Fruit fly (Drosophila melanogaster) whole organism, embryonic: ENCODE measurements around the gene CG13898.
A peak's percentile ranks its signal among the peaks of the same experiment; 100 is the strongest.

Source experiments
- ATbp ChIP-seq: fragments of 200-800 bp; sonication (Bioruptor generic); optimal IDR thresholded peaks from 2 replicates; lab custom pipeline; 2017; ENCODE audit warnings: missing biosample characterization, mild to moderate bottlenecking, missing genetic modification characterization, missing genetic modification reagents
- Antp ChIP-seq: fragments of 200-800 bp; sonication (Bioruptor generic); optimal IDR thresholded peaks from 3 replicates; lab custom pipeline; 2016; ENCODE audit warnings: missing biosample characterization, missing genetic modification characterization
- CG1024 ChIP-seq: fragments of 200-800 bp; sonication (Bioruptor generic); IDR thresholded peaks from 2 replicates; pipeline ENCODE4 v1.3.6; 2022; ENCODE audit warnings: missing biosample characterization, missing genetic modification characterization
- CG10431 ChIP-seq: fragments of 200-800 bp; sonication (Bioruptor generic); optimal IDR thresholded peaks from 3 replicates; lab custom pipeline; 2018; ENCODE audit warnings: missing biosample characterization, mild to moderate bottlenecking, missing genetic modification characterization
- CG10462 ChIP-seq: fragments of 200-800 bp; sonication (Bioruptor generic); optimal IDR thresholded peaks from 2 replicates; lab custom pipeline; 2016; ENCODE audit warnings: missing biosample characterization, missing genetic modification characterization
- CG10979 ChIP-seq: fragments of 200-800 bp; sonication (Bioruptor generic); optimal IDR thresholded peaks from 2 replicates; lab custom pipeline; 2018; ENCODE audit warnings: missing biosample characterization, mild to moderate bottlenecking, missing genetic modification characterization, moderate library complexity
- CG11560 ChIP-seq: fragments of 200-800 bp; sonication (Bioruptor generic); IDR thresholded peaks from 3 replicates; pipeline ENCODE4 v1.3.6; 2022; ENCODE audit warnings: missing biosample characterization, missing genetic modification characterization
- CG13624 ChIP-seq: fragments of 200-800 bp; sonication (Bioruptor generic); optimal IDR thresholded peaks from 2 replicates; lab custom pipeline; 2016; ENCODE audit warnings: missing biosample characterization, missing genetic modification characterization
- CG14710 ChIP-seq: fragments of 200-800 bp; sonication (Bioruptor generic); optimal IDR thresholded peaks from 3 replicates; lab custom pipeline; 2019; ENCODE audit warnings: missing biosample characterization, mild to moderate bottlenecking, missing genetic modification characterization, moderate library complexity
- CG1529 ChIP-seq: fragments of 200-800 bp; sonication (Bioruptor generic); optimal IDR thresholded peaks from 3 replicates; lab custom pipeline; 2018; ENCODE audit warnings: missing biosample characterization, missing genetic modification characterization
- CG1602 ChIP-seq: fragments of 200-800 bp; sonication (Bioruptor generic); optimal IDR thresholded peaks from 3 replicates; lab custom pipeline; 2016; ENCODE audit warnings: missing biosample characterization, missing genetic modification characterization
- CG1603 ChIP-seq: fragments of 200-800 bp; sonication (Bioruptor generic); optimal IDR thresholded peaks from 2 replicates; lab custom pipeline; 2019; ENCODE audit warnings: missing biosample characterization, mild to moderate bottlenecking, missing genetic modification characterization, moderate library complexity
- CG17359 ChIP-seq: fragments of 200-800 bp; sonication (Bioruptor generic); optimal IDR thresholded peaks from 3 replicates; lab custom pipeline; 2018; ENCODE audit warnings: missing biosample characterization, mild to moderate bottlenecking, missing genetic modification characterization, moderate library complexity
- CG18262 ChIP-seq: fragments of 200-800 bp; optimal IDR thresholded peaks from 3 replicates; lab custom pipeline; 2019; ENCODE audit warnings: missing biosample characterization, mild to moderate bottlenecking, missing genetic modification characterization, moderate library complexity
- CG2875 ChIP-seq: fragments of 200-800 bp; sonication (Bioruptor generic); optimal IDR thresholded peaks from 2 replicates; lab custom pipeline; 2017; ENCODE audit warnings: missing biosample characterization, mild to moderate bottlenecking, missing genetic modification characterization, missing genetic modification reagents
- CG31441 ChIP-seq: fragments of 200-800 bp; sonication (Bioruptor generic); IDR thresholded peaks from 2 replicates; pipeline ENCODE4 v1.3.6; 2022; ENCODE audit warnings: missing biosample characterization, missing genetic modification characterization
- CG32772 ChIP-seq: fragments of 200-800 bp; sonication (Bioruptor generic); IDR thresholded peaks from 2 replicates; pipeline ENCODE4 v1.3.6; 2022; ENCODE audit warnings: missing biosample characterization, missing genetic modification characterization
- CG3838 ChIP-seq: fragments of 200-800 bp; sonication (Bioruptor generic); optimal IDR thresholded peaks from 3 replicates; lab custom pipeline; 2016; ENCODE audit warnings: missing biosample characterization, missing genetic modification characterization
- CG3847 ChIP-seq: fragments of 200-800 bp; sonication (Bioruptor generic); IDR thresholded peaks from 2 replicates; pipeline ENCODE4 v1.3.6; 2022; ENCODE audit warnings: missing biosample characterization, missing genetic modification characterization
- CG5180 ChIP-seq: fragments of 200-800 bp; sonication (Bioruptor generic); optimal IDR thresholded peaks from 3 replicates; lab custom pipeline; 2017; ENCODE audit warnings: missing biosample characterization, missing genetic modification characterization, mild to moderate bottlenecking, moderate library complexity, missing genetic modification reagents
- CG7839 ChIP-seq: fragments of 200-800 bp; sonication (Bioruptor generic); optimal IDR thresholded peaks from 3 replicates; lab custom pipeline; 2018; ENCODE audit warnings: missing biosample characterization, mild to moderate bottlenecking, missing genetic modification characterization, moderate library complexity
- CG9817 ChIP-seq: fragments of 200-800 bp; sonication (Bioruptor generic); optimal IDR thresholded peaks from 2 replicates; lab custom pipeline; 2018; ENCODE audit warnings: missing biosample characterization, mild to moderate bottlenecking, missing genetic modification characterization, moderate library complexity
- CTCF ChIP-seq: fragments of 200-800 bp; sonication (Bioruptor generic); optimal IDR thresholded peaks from 2 replicates; lab custom pipeline; 2017; ENCODE audit warnings: missing biosample characterization, mild to moderate bottlenecking, missing genetic modification characterization, moderate library complexity
- D ChIP-seq, 2 experiments: fragments of 200-800 bp in 1 of 2; fragments of >200 bp in 1 of 2; sonication (Bioruptor generic) in 1 of 2; optimal IDR thresholded peaks; 2 replicates in 1 of 2; 3 replicates in 1 of 2; lab custom pipeline; 2017; ENCODE audit warnings: mild to moderate bottlenecking in 1 of 2, missing biosample characterization in 1 of 2, missing genetic modification characterization in 1 of 2, missing genetic modification reagents in 1 of 2
- Doc3 ChIP-seq: fragments of 200-800 bp; sonication (Bioruptor generic); IDR thresholded peaks from 3 replicates; pipeline ENCODE4 v1.3.6; 2022; ENCODE audit warnings: missing biosample characterization, missing genetic modification characterization; ENCODE audit not compliant: partially characterized antibody
- Fer3 ChIP-seq: fragments of 200-800 bp; sonication (Bioruptor generic); optimal IDR thresholded peaks from 2 replicates; lab custom pipeline; 2018; ENCODE audit warnings: missing biosample characterization, mild to moderate bottlenecking, missing genetic modification characterization, moderate library complexity
- Hr51 ChIP-seq, 2 experiments: fragments of 200-800 bp; sonication (Bioruptor generic); optimal IDR thresholded peaks; 2 replicates in 1 of 2; 3 replicates in 1 of 2; lab custom pipeline; 2016 to 2018; ENCODE audit warnings: missing biosample characterization in 2 of 2, missing genetic modification characterization in 2 of 2, mild to moderate bottlenecking in 1 of 2, moderate library complexity in 1 of 2
- Hr78 ChIP-seq, 2 experiments: fragments of 200-800 bp in 1 of 2; fragments of >200 bp in 1 of 2; sonication (Bioruptor generic) in 1 of 2; optimal IDR thresholded peaks; 2 replicates each; lab custom pipeline; 2017 to 2019; ENCODE audit warnings: missing biosample characterization in 2 of 2, missing genetic modification characterization in 2 of 2, mild to moderate bottlenecking in 1 of 2, moderate library complexity in 1 of 2
- Mrtf ChIP-seq: fragments of 200-800 bp; sonication (Bioruptor generic); IDR thresholded peaks from 3 replicates; pipeline ENCODE4 v1.3.6; 2022; ENCODE audit warnings: missing biosample characterization, missing genetic modification characterization
- Oli ChIP-seq: fragments of 200-800 bp; sonication (Bioruptor generic); optimal IDR thresholded peaks from 2 replicates; lab custom pipeline; 2018; ENCODE audit warnings: missing biosample characterization, mild to moderate bottlenecking, missing genetic modification characterization, moderate library complexity
- Ptx1 ChIP-seq: fragments of 200-800 bp; sonication (Bioruptor generic); IDR thresholded peaks from 2 replicates; pipeline ENCODE4 v1.3.6; 2022; ENCODE audit warnings: missing biosample characterization, missing genetic modification characterization
- Sox102F ChIP-seq: fragments of 200-800 bp; sonication (Bioruptor generic); optimal IDR thresholded peaks from 2 replicates; lab custom pipeline; 2018; ENCODE audit warnings: missing biosample characterization, mild to moderate bottlenecking, missing genetic modification characterization, moderate library complexity
- Sry-δ ChIP-seq: fragments of 200-800 bp; sonication (Bioruptor generic); optimal IDR thresholded peaks from 2 replicates; lab custom pipeline; 2016; ENCODE audit warnings: missing biosample characterization, missing genetic modification characterization
- Xbp1 ChIP-seq: fragments of 200-800 bp; sonication (Bioruptor generic); optimal IDR thresholded peaks from 3 replicates; lab custom pipeline; 2016; ENCODE audit warnings: missing biosample characterization, mild to moderate bottlenecking, missing genetic modification characterization
- Xrp1 ChIP-seq: fragments of 200-800 bp; sonication (Bioruptor generic); IDR thresholded peaks from 2 replicates; pipeline ENCODE4 v1.3.6; 2022; ENCODE audit warnings: missing biosample characterization, missing genetic modification characterization
- ap ChIP-seq: fragments of 200-800 bp; sonication (Bioruptor generic); IDR thresholded peaks from 2 replicates; pipeline ENCODE4 v1.3.6; 2022; ENCODE audit warnings: missing biosample characterization, missing genetic modification characterization
- danr ChIP-seq: fragments of 200-800 bp; sonication (Bioruptor generic); IDR thresholded peaks from 2 replicates; pipeline ENCODE4 v1.3.6; 2022; ENCODE audit warnings: missing biosample characterization, missing genetic modification characterization
- dati ChIP-seq: fragments of 200-800 bp; sonication (Bioruptor generic); IDR thresholded peaks from 2 replicates; pipeline ENCODE4 v1.3.6; 2022; ENCODE audit warnings: missing biosample characterization, missing genetic modification characterization
- dmrt99B ChIP-seq: fragments of 200-800 bp; sonication (Bioruptor generic); optimal IDR thresholded peaks from 2 replicates; lab custom pipeline; 2018; ENCODE audit warnings: missing biosample characterization, mild to moderate bottlenecking, missing genetic modification characterization, moderate library complexity
- ind ChIP-seq: fragments of 200-800 bp; sonication (Bioruptor generic); optimal IDR thresholded peaks from 3 replicates; lab custom pipeline; 2016; ENCODE audit warnings: missing biosample characterization, missing genetic modification characterization
- kah ChIP-seq: fragments of 200-800 bp; sonication (Bioruptor generic); optimal IDR thresholded peaks from 2 replicates; lab custom pipeline; 2018; ENCODE audit warnings: missing biosample characterization, mild to moderate bottlenecking, missing genetic modification characterization
- lmd ChIP-seq: fragments of 200-800 bp; sonication (Bioruptor generic); IDR thresholded peaks from 2 replicates; pipeline ENCODE4 v1.3.6; 2022; ENCODE audit warnings: missing biosample characterization, missing genetic modification characterization
- nau ChIP-seq: fragments of 200-800 bp; sonication (Bioruptor generic); optimal IDR thresholded peaks from 3 replicates; lab custom pipeline; 2017; ENCODE audit warnings: missing biosample characterization, mild to moderate bottlenecking, missing genetic modification characterization, missing genetic modification reagents
- nmo ChIP-seq: fragments of 200-800 bp; sonication (Bioruptor generic); optimal IDR thresholded peaks from 2 replicates; lab custom pipeline; 2018; ENCODE audit warnings: missing biosample characterization, mild to moderate bottlenecking, missing genetic modification characterization, moderate library complexity
- prd ChIP-seq, 3 experiments: fragments of >200 bp in 2 of 3; fragments of 200-800 bp in 1 of 3; sonication (Bioruptor generic) in 1 of 3; optimal IDR thresholded peaks in 2 of 3; IDR thresholded peaks in 1 of 3; 2 replicates in 2 of 3; 3 replicates in 1 of 3; pipeline versions ENCODE4 v1.3.6 to Lab custom; 2017 to 2022; ENCODE audit warnings: missing biosample characterization in 1 of 3, missing genetic modification characterization in 1 of 3
- sob ChIP-seq: fragments of 200-800 bp; sonication (Bioruptor generic); IDR thresholded peaks from 2 replicates; pipeline ENCODE4 v1.3.6; 2022; ENCODE audit warnings: missing biosample characterization, missing genetic modification characterization
- ssp ChIP-seq: fragments of 200-800 bp; sonication (Bioruptor generic); IDR thresholded peaks from 2 replicates; pipeline ENCODE4 v1.3.6; 2022; ENCODE audit warnings: missing biosample characterization, missing genetic modification characterization
- tgo ChIP-seq: fragments of 200-800 bp; sonication (Bioruptor generic); IDR thresholded peaks from 3 replicates; pipeline ENCODE4 v1.3.6; 2022; ENCODE audit warnings: missing biosample characterization, missing genetic modification characterization
- unpg ChIP-seq: fragments of 200-800 bp; sonication (Bioruptor generic); optimal IDR thresholded peaks from 3 replicates; lab custom pipeline; 2018; ENCODE audit warnings: missing biosample characterization, mild to moderate bottlenecking, missing genetic modification characterization, moderate library complexity

CG13898 gene

dm6 chr3L:775053-775355 is 28.8 kb downstream of the CG13898 start (continued):
- TF ChIP-seq Sry-δ (GFP tag; lab: Kevin White, UChicago) (peak; percentile 24), CG13624 (GFP tag; lab: Kevin White, UChicago) (no peak), Xrp1 (GFP tag; lab: Robert Waterston, UW) (peak; percentile 31; the same call in 1 of the 2 replicates), nmo (GFP tag; lab: Kevin White, UChicago) (peak; percentile 41), ap (peak; percentile 13; the same call in 1 of the 2 replicates), Hr51 (GFP tag; optimal IDR thresholded peaks at IDR 0.05; lab: Kevin White, UChicago) (peak in 1 of 2 experiments; percentile 50), Ptx1 (GFP tag; lab: Robert Waterston, UW) (peak; percentile 65), Oli (peak; percentile 54), CG1602 (GFP tag; lab: Kevin White, UChicago) (no peak), dmrt99B (peak; percentile 63), CTCF (GFP tag; lab: Kevin White, UChicago) (peak; percentile 26), CG17359 (tag; lab: Kevin White, UChicago) (peak; percentile 69), prd (optimal IDR thresholded peaks at IDR 0.05; lab: Kevin White, UChicago) (no peak), prd (GFP tag; IDR thresholded peaks at IDR 0.05; lab: Robert Waterston, UW) (peak; percentile 46; the same call in 1 of the 3 replicates), unpg (GFP tag; lab: Kevin White, UChicago) (peak; percentile 6), CG14710 (tag; lab: Kevin White, UChicago) (peak; percentile 32), CG18262 (peak; percentile 24), dati (0 out of 2 replicates have a peak, but pooled peaks have one; percentile 5), Antp (peak; percentile 17), D (optimal IDR thresholded peaks at IDR 0.05; lab: Kevin White, UChicago) (no peak), D (GFP tag; optimal IDR thresholded peaks at IDR 0.05; lab: Kevin White, UChicago) (peak; percentile 21), nau (GFP tag; lab: Kevin White, UChicago) (peak; percentile 16), Doc3 (no peak), CG10462 (GFP tag; lab: Kevin White, UChicago) (no peak), CG2875 (GFP tag; lab: Kevin White, UChicago) (peak; percentile 30), kah (GFP tag; lab: Kevin White, UChicago) (no peak), CG1529 (GFP tag; lab: Kevin White, UChicago) (no peak), Mrtf (GFP tag; lab: Robert Waterston, UW) (peak; percentile 31; the same call in 1 of the 3 replicates), CG7839 (peak; percentile 1), CG31441 (GFP tag; lab: Robert Waterston, UW) (peak; percentile 42), Xbp1 (peak; percentile 45), ssp (0 out of 2 replicates have a peak, but pooled peaks have one; percentile 1), CG1024 (0 out of 2 replicates have a peak, but pooled peaks have one; percentile 17), sob (GFP tag; lab: Robert Waterston, UW) (peak; percentile 32; the same call in 1 of the 2 replicates), CG10979 (tag; lab: Kevin White, UChicago) (peak; percentile 37), CG5180 (GFP tag; lab: Kevin White, UChicago) (peak; percentile 0), lmd (GFP tag; lab: Robert Waterston, UW) (peak; percentile 64), CG10431 (GFP tag; lab: Kevin White, UChicago) (no peak), ATbp (GFP tag; lab: Kevin White, UChicago) (peak; percentile 3), Fer3 (tag; lab: Kevin White, UChicago) (no peak), CG1603 (tag; lab: Kevin White, UChicago) (peak; percentile 37), Hr78 (GFP tag; optimal IDR thresholded peaks at IDR 0.05; lab: Kevin White, UChicago) (peak in 1 of 2 experiments; percentile 68), ind (peak; percentile 16), CG3838 (GFP tag; lab: Kevin White, UChicago) (no peak), danr (0 out of 2 replicates have a peak, but pooled peaks have one; percentile 42), tgo (GFP tag; lab: Robert Waterston, UW) (peak; percentile 46; the same call in 1 of the 3 replicates), CG3847 (no peak), CG11560 (tag; lab: Robert Waterston, UW) (0 out of 3 replicates have a peak, but pooled peaks have one; percentile 12), Sox102F (GFP tag; lab: Kevin White, UChicago) (peak; percentile 53), CG9817 (no peak), CG32772 (GFP tag; lab: Robert Waterston, UW) (peak; percentile 23; the same call in 1 of the 2 replicates)
